Fruit fly (Drosophila melanogaster): ENCODE data around the gene CG2006.

dm6 chr3R:29495815-29496214 lies 6.5 kb downstream of the CG2006 start:
- TF ChIP-seq brk (GFP tag; optimal IDR thresholded peaks at IDR 0.05) (no peak), pan (optimal IDR thresholded peaks at IDR 0.05) (no peak), h (GFP tag; optimal IDR thresholded peaks at IDR 0.05) (no peak), psq (GFP tag; optimal IDR thresholded peaks at IDR 0.05) (no peak), usp (GFP tag; optimal IDR thresholded peaks at IDR 0.05) (no peak), rgr (GFP tag; optimal IDR thresholded peaks at IDR 0.05) (no peak), GATAd (GFP tag; optimal IDR thresholded peaks at IDR 0.05) (no peak)
